Fruit fly (Drosophila melanogaster): ENCODE measurements around the gene CG2225.

DNA sequence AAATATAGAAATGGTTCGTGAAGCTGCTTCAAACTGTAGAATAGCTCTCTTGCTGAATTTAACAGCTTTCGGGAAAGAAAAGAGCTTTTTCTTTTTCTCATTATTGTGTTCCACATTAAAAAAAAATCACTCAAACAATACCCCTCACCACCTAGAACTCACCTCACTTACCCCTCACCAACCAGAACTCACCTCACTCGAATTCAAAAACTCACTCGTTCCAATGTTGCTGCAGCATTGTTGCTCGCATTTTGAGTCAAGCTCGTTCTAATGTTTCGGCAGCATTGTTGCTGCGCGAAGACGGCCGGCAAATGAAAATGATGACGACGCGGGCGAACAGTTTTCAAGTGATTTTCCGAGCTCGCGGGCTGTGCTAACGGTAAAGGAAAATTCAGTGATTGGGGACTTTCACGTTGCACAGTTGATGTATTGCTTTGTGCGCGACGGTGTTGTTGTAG is 6.5 kb upstream of the CG2225 start, which contains the start of gene nolo:
- TF ChIP-seq cyc (GFP tag; optimal IDR thresholded peaks at IDR 0.05), result no peak
- TF ChIP-seq CG7368 (GFP tag; optimal IDR thresholded peaks at IDR 0.05), result no peak
- TF ChIP-seq Hr4 (GFP tag; optimal IDR thresholded peaks at IDR 0.05), result no peak
- no peak for TF ChIP-seq lz (GFP tag; optimal IDR thresholded peaks at IDR 0.05)
- TF ChIP-seq CG6792 (GFP tag; optimal IDR thresholded peaks at IDR 0.05), result no peak
- no peak for TF ChIP-seq eg (GFP tag; IDR thresholded peaks at IDR 0.05)
- no peak for TF ChIP-seq CG10631 (GFP tag; optimal IDR thresholded peaks at IDR 0.05)
- TF ChIP-seq CG3919 (GFP tag; optimal IDR thresholded peaks at IDR 0.05), result no peak
- TF ChIP-seq Blimp-1 (GFP tag; optimal IDR thresholded peaks at IDR 0.05), result no peak
- TF ChIP-seq CG11294 (GFP tag; IDR thresholded peaks at IDR 0.05), result no peak
- TF ChIP-seq CG6854 (GFP tag; optimal IDR thresholded peaks at IDR 0.05), result no peak
- no peak for TF ChIP-seq CG31627 (GFP tag; optimal IDR thresholded peaks at IDR 0.05)
- TF ChIP-seq pdm3 (GFP tag; optimal IDR thresholded peaks at IDR 0.05), result no peak
